Worm (Caenorhabditis elegans): ENCODE measurements around the gene Y116A8B.1.

DNA sequence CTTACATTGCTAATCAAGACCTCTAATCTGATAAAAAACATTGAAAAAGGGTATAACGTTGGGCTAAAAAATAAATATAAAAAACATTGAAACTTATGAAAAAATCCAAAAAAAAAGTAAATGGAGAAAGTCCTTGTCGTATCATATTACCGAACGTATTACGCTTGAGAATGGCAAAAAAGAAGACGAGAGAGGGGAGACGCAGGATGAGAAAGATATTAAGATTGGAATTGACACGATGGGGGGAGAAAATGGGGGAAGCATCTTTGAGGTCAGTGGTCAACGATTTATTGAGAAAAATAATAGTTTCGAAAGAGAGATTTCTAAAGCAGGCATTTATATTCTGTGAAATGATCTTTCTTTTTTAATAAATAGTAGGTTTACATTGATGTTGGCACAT, 6.8 kb upstream of the Y116A8B.1 start:
- TF ChIP-seq ztf-11 (tag; optimal IDR thresholded peaks at IDR 0.05) (no peak), ZK546.5 (tag; optimal IDR thresholded peaks at IDR 0.05) (no peak), lsy-12 (tag; optimal IDR thresholded peaks at IDR 0.05) (no peak), egl-27 (tag; optimal IDR thresholded peaks at IDR 0.05) (no peak)
